Worm (Caenorhabditis elegans): ENCODE measurements around the gene unc-3.

- TF ChIP-seq unc-86 (tag; optimal IDR thresholded peaks at IDR 0.05) (no peak), nhr-11 (tag; optimal IDR thresholded peaks at IDR 0.05) (no peak), sox-4 (tag; optimal IDR thresholded peaks at IDR 0.05) (no peak), ceh-6 (GFP tag; optimal IDR thresholded peaks at IDR 0.05) (no peak), pha-2 (tag; optimal IDR thresholded peaks at IDR 0.05) (no peak), fkh-6 (tag; optimal IDR thresholded peaks at IDR 0.05) (no peak), tbx-2 (tag; optimal IDR thresholded peaks at IDR 0.05) (no peak), nfya-1 (tag; optimal IDR thresholded peaks at IDR 0.05) (no peak), ama-1 (optimal IDR thresholded peaks at IDR 0.05) (no peak), ceh-14 (tag; optimal IDR thresholded peaks at IDR 0.05) (no peak), ceh-18 (tag; optimal IDR thresholded peaks at IDR 0.05) (no peak), ztf-16 (tag; optimal IDR thresholded peaks at IDR 0.05) (no peak), pqm-1 (tag; optimal IDR thresholded peaks at IDR 0.05) (no peak), ahr-1 (tag; optimal IDR thresholded peaks at IDR 0.05) (no peak)
Observed at ce11 chrX:14828766-14829165, 55.4 kb downstream of the unc-3 start.

Measured in whole organism, late embryonic.